Fruit fly (Drosophila melanogaster) S2 (cell line): ENCODE measurements around the gene GstT3.

Experiments
- CG8478 ChIP-seq: fragments of >200 bp; optimal IDR thresholded peaks from 2 replicates; lab custom pipeline; 2018
- CTCF ChIP-seq, 2 experiments: fragments of >200 bp; optimal IDR thresholded peaks; 2 replicates each; lab custom pipeline; 2018

DNA sequence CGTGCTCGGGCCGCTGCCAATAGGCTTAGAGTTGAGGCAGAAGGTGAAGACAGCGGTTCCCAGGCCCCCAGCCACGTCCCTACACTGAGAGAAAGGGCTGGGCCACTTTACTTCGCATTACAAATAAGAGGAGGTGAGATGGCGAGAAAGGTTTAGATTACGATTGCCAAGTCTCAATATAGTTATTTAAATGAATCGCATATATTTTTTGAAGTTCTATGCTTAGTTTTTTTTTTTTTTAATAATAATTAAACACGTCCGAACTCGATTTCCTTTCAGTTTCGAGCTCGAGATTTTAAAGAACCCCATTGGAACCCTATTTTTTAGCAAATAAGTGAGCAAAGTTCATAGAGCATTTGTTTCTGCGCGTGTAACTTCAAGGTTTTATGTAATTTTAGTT lies 40.5 kb downstream of the GstT3 start:
- TF ChIP-seq CG8478 (no peak), CTCF (optimal IDR thresholded peaks at IDR 0.05; lab: Kevin White, UChicago) (no peak)
